Fruit fly (Drosophila melanogaster): Measurements from ENCODE around the gene CG3842.

Gene CG3842

DNA sequence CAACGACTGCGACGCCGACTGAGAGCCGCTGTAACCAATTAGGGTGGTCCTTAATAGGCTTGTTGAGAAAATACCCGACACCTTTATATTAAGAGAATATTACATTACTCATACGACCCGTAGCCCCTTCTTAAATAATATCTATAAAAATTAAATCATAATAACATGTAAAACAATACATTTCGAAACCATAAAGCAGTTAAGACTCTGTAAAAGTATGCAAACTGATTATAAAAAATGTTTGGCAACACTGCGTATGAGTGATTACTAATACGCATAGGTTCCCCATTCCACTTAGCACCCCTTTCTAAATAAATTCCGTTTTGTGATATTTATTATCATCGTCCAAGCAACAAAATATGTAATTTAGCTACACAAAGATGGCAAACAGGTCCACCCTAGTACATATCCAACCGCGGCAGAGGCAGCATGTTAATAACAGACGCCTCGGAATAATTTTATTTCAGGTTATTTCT is 3.1 kb downstream of the CG3842 start (continued):
- TF ChIP-seq CG8359 (GFP tag; optimal IDR thresholded peaks at IDR 0.05; ENCODE audit: borderline replicate concordance), result peak; percentile 47
- peak; percentile 5 for TF ChIP-seq wek (GFP tag; optimal IDR thresholded peaks at IDR 0.05)
- no peak for TF ChIP-seq sd (tag; optimal IDR thresholded peaks at IDR 0.05)
- no peak for TF ChIP-seq CG7963 (GFP tag; IDR thresholded peaks at IDR 0.05; ENCODE audit: partially characterized antibody)
- peak; percentile 10 for TF ChIP-seq CG31365 (tag; optimal IDR thresholded peaks at IDR 0.05)
- peak; percentile 89 for TF ChIP-seq Meics (GFP tag; optimal IDR thresholded peaks at IDR 0.05)
- TF ChIP-seq Taf1 (GFP tag; IDR thresholded peaks at IDR 0.05), result 0 out of 2 replicates have a peak, but pooled peaks have one; percentile 17
- peak; percentile 68 for TF ChIP-seq tap (tag; optimal IDR thresholded peaks at IDR 0.05)
- TF ChIP-seq fd102C (GFP tag; optimal IDR thresholded peaks at IDR 0.05), result no peak
- TF ChIP-seq HLH4C (GFP tag; IDR thresholded peaks at IDR 0.05; ENCODE audit: partially characterized antibody), result no peak
- TF ChIP-seq Antp (GFP tag; optimal IDR thresholded peaks at IDR 0.05), result peak; percentile 3
- no peak for TF ChIP-seq Dll (GFP tag; IDR thresholded peaks at IDR 0.05; ENCODE audit: partially characterized antibody)
- TF ChIP-seq CG15514 (GFP tag; optimal IDR thresholded peaks at IDR 0.05), result peak; percentile 58
- no peak for TF ChIP-seq CG17186 (GFP tag; optimal IDR thresholded peaks at IDR 0.05)
- no peak; the same call in none of the 2 replicates for TF ChIP-seq slbo (GFP tag; IDR thresholded peaks at IDR 0.05)
- no peak for TF ChIP-seq CG9797 (GFP tag; optimal IDR thresholded peaks at IDR 0.05)
- no peak for TF ChIP-seq CG13287 (GFP tag; IDR thresholded peaks at IDR 0.05; ENCODE audit: partially characterized antibody)
- peak; percentile 73 for TF ChIP-seq tio (GFP tag; optimal IDR thresholded peaks at IDR 0.05)
- peak; percentile 66 for TF ChIP-seq CG14710 (tag; optimal IDR thresholded peaks at IDR 0.05)
- no peak for TF ChIP-seq chn (GFP tag; optimal IDR thresholded peaks at IDR 0.05)
- peak; percentile 38 for TF ChIP-seq Lhr (GFP tag; optimal IDR thresholded peaks at IDR 0.05)
- peak; percentile 45; the same call in 1 of the 2 replicates for TF ChIP-seq rib (GFP tag; IDR thresholded peaks at IDR 0.05)
- TF ChIP-seq gsb (GFP tag; IDR thresholded peaks at IDR 0.05), result 0 out of 2 replicates have a peak, but pooled peaks have one; percentile 18
- peak; percentile 43 for TF ChIP-seq CG16815 (GFP tag; optimal IDR thresholded peaks at IDR 0.05)
- TF ChIP-seq CG7987 (GFP tag; optimal IDR thresholded peaks at IDR 0.05), result no peak
- TF ChIP-seq bcd (GFP tag; optimal IDR thresholded peaks at IDR 0.05), result peak; percentile 73
- TF ChIP-seq CG2678 (tag; optimal IDR thresholded peaks at IDR 0.05), result peak; percentile 93
- TF ChIP-seq CG14050 (GFP tag; IDR thresholded peaks at IDR 0.05), result peak; percentile 24; the same call in 1 of the 3 replicates
- peak; percentile 65 for TF ChIP-seq CG17385 (GFP tag; optimal IDR thresholded peaks at IDR 0.05)
- TF ChIP-seq HHEX (GFP tag; optimal IDR thresholded peaks at IDR 0.05), result peak; percentile 77
- TF ChIP-seq ato (GFP tag; IDR thresholded peaks at IDR 0.05; ENCODE audit: partially characterized antibody), result no peak
- no peak for TF ChIP-seq hb (GFP tag; IDR thresholded peaks at IDR 0.05; ENCODE audit: partially characterized antibody)
- peak; percentile 14 for TF ChIP-seq jumu (GFP tag; optimal IDR thresholded peaks at IDR 0.05)
- 0 out of 2 replicates have a peak, but pooled peaks have one; percentile 22 for TF ChIP-seq Poxn (GFP tag; IDR thresholded peaks at IDR 0.05)
- peak; percentile 52; the same call in 1 of the 2 replicates for TF ChIP-seq vvl (GFP tag; IDR thresholded peaks at IDR 0.05)
- peak; percentile 39 for TF ChIP-seq CrebB (tag; optimal IDR thresholded peaks at IDR 0.05)
- TF ChIP-seq aop (GFP tag; IDR thresholded peaks at IDR 0.05), result no peak
- TF ChIP-seq mam (GFP tag; optimal IDR thresholded peaks at IDR 0.05), result peak; percentile 47
- 0 out of 2 replicates have a peak, but pooled peaks have one; percentile 28 for TF ChIP-seq CG17612 (GFP tag; IDR thresholded peaks at IDR 0.05)
- TF ChIP-seq CG11560 (tag; IDR thresholded peaks at IDR 0.05), result no peak
- TF ChIP-seq jing (GFP tag; optimal IDR thresholded peaks at IDR 0.05), result peak; percentile 9
- peak; percentile 71 for TF ChIP-seq Ssrp (tag; optimal IDR thresholded peaks at IDR 0.05)
- 0 out of 2 replicates have a peak, but pooled peaks have one; percentile 16 for TF ChIP-seq dimm (GFP tag; IDR thresholded peaks at IDR 0.05)
- peak; percentile 30 for TF ChIP-seq CG12299 (tag; optimal IDR thresholded peaks at IDR 0.05)
- peak; percentile 84 for TF ChIP-seq CG2712 (tag; optimal IDR thresholded peaks at IDR 0.05)
- no peak for TF ChIP-seq gfzf (GFP tag; optimal IDR thresholded peaks at IDR 0.05)
- TF ChIP-seq B-H2 (GFP tag; optimal IDR thresholded peaks at IDR 0.05), result peak; percentile 52
- peak; percentile 46 for TF ChIP-seq Fer2 (tag; optimal IDR thresholded peaks at IDR 0.05)

Data from whole organism, embryonic.